Fruit fly (Drosophila melanogaster) S2 (cell line): ENCODE measurements around the gene twe.

Source experiments
- CG8478 ChIP-seq: fragments of >200 bp; optimal IDR thresholded peaks from 2 replicates; lab custom pipeline; 2018
- CTCF ChIP-seq, 2 experiments: fragments of >200 bp; optimal IDR thresholded peaks; 2 replicates each; lab custom pipeline; 2018

The twe gene

dm6 chr2L:16231265-16231664 is 30.4 kb downstream of the twe start, which contains the start of gene Ca-Ma2d:
Gene Ca-Ma2d, plus strand, starts transcription at chr2L:16231475.
- TF ChIP-seq CG8478, result no peak
- no peak for TF ChIP-seq CTCF (optimal IDR thresholded peaks at IDR 0.05; lab: Kevin White, UChicago)

- TF ChIP-seq CTCF (optimal IDR thresholded peaks at IDR 0.05; lab: Kevin White, UChicago) (no peak), CG8478 (no peak)
These were observed 37.7 kb downstream of the twe start for dm6 chr2L:16223981-16224380.

- no peak for TF ChIP-seq CG8478
- TF ChIP-seq CTCF (optimal IDR thresholded peaks at IDR 0.05; lab: Kevin White, UChicago), result no peak
These were observed 45.4 kb downstream of the twe start for dm6 chr2L:16216298-16216697.

dm6 chr2L:16211159-16211558 is 50.5 kb downstream of the twe start, which contains the start of gene CG31819:
Gene CG31819, plus strand, starts transcription at chr2L:16211459.
- TF ChIP-seq CG8478 (no peak), CTCF (optimal IDR thresholded peaks at IDR 0.05; lab: Kevin White, UChicago) (no peak)
